Worm (Caenorhabditis elegans): Measurements from ENCODE around the gene pup-2.

ce11 chrIII:5138940-5139533 is 46.7 kb upstream of the pup-2 start:
- TF ChIP-seq ceh-45 (GFP tag; IDR thresholded peaks at IDR 0.05) (no peak), pha-4 (tag; optimal IDR thresholded peaks at IDR 0.05) (no peak), ama-1 (optimal IDR thresholded peaks at IDR 0.05) (no peak), nhr-11 (tag; optimal IDR thresholded peaks at IDR 0.05) (no peak), F13H6.1 (tag; optimal IDR thresholded peaks at IDR 0.05) (no peak), fkh-10 (GFP tag; optimal IDR thresholded peaks at IDR 0.05) (no peak)
